Fruit fly (Drosophila melanogaster) whole organism, wandering third instar larva: ENCODE measurements around the gene CG43092.

ENCODE experiments used
- Hr78 ChIP-seq: fragments of >200 bp; optimal IDR thresholded peaks from 2 replicates; lab custom pipeline; 2017; ENCODE audit warnings: missing biosample characterization, missing genetic modification characterization
- Myc ChIP-seq: fragments of >200 bp; optimal IDR thresholded peaks from 2 replicates; lab custom pipeline; 2017
- OdsH ChIP-seq: fragments of 200-800 bp; sonication (Bioruptor generic); optimal IDR thresholded peaks from 2 replicates; lab custom pipeline; 2016; ENCODE audit warnings: missing biosample characterization, mild to moderate bottlenecking, missing genetic modification characterization
- Sp1 ChIP-seq: fragments of 200-800 bp; sonication (Bioruptor generic); optimal IDR thresholded peaks from 3 replicates; lab custom pipeline; 2019; ENCODE audit warnings: missing biosample characterization, mild to moderate bottlenecking, missing genetic modification characterization, moderate library complexity
- br ChIP-seq: fragments of 200-800 bp; sonication (Bioruptor generic); optimal IDR thresholded peaks from 2 replicates; lab custom pipeline; 2016; ENCODE audit warnings: missing biosample characterization, missing genetic modification characterization
- fru ChIP-seq: fragments of 200-800 bp; sonication (Bioruptor generic); optimal IDR thresholded peaks from 3 replicates; lab custom pipeline; 2016; ENCODE audit warnings: missing biosample characterization, mild to moderate bottlenecking, missing genetic modification characterization
- psq ChIP-seq: fragments of 200-800 bp; sonication (Bioruptor generic); optimal IDR thresholded peaks from 3 replicates; lab custom pipeline; 2017; ENCODE audit warnings: missing biosample characterization, mild to moderate bottlenecking, missing genetic modification characterization, moderate library complexity
- rgr ChIP-seq: fragments of 200-800 bp; sonication (Bioruptor generic); optimal IDR thresholded peaks from 3 replicates; lab custom pipeline; 2016; ENCODE audit warnings: missing biosample characterization, mild to moderate bottlenecking, missing genetic modification characterization
- woc ChIP-seq: sonication (Bioruptor generic); optimal IDR thresholded peaks from 2 replicates; lab custom pipeline; 2016; ENCODE audit warnings: missing biosample characterization, mild to moderate bottlenecking, missing genetic modification characterization

- TF ChIP-seq Myc (lab: Kevin White, UChicago) = no peak
- TF ChIP-seq fru (GFP tag; lab: Kevin White, UChicago) = no peak
- TF ChIP-seq Hr78 (GFP tag; lab: Kevin White, UChicago) = no peak
- TF ChIP-seq br = no peak
- no peak for TF ChIP-seq OdsH (GFP tag; lab: Kevin White, UChicago)
- no peak for TF ChIP-seq woc (GFP tag; lab: Kevin White, UChicago)
- no peak for TF ChIP-seq psq
- TF ChIP-seq rgr = no peak
- no peak for TF ChIP-seq Sp1 (GFP tag; lab: Kevin White, UChicago)
Observed at dm6 chr3R:22770207-22770606, 740 bp upstream of the CG43092 start, which contains the start of gene CG43093.
